Worm (Caenorhabditis elegans) whole organism, L4 larva: ENCODE results near the gene ifa-1.

Source experiments
- D1046.2 ChIP-seq: fragments of 200-800 bp; sonication (Bioruptor generic); IDR thresholded peaks from 2 replicates; pipeline ENCODE4 v1.3.6; 2022; ENCODE audit warnings: missing genetic modification characterization, missing compliant biosample characterization
- F10B5.3 ChIP-seq: sonication (generic microtip); optimal IDR thresholded peaks from 2 replicates; lab custom pipeline; 2016; ENCODE audit warnings: mild to moderate bottlenecking, missing genetic modification characterization, missing compliant biosample characterization
- F44E2.7 ChIP-seq: fragments of 200-800 bp; sonication (Bioruptor generic); IDR thresholded peaks from 2 replicates; pipeline ENCODE4 v2.1.2; 2022; ENCODE audit warnings: missing genetic modification characterization, missing compliant biosample characterization
- F49E8.2 ChIP-seq: sonication (generic microtip); optimal IDR thresholded peaks from 2 replicates; lab custom pipeline; 2016; ENCODE audit warnings: missing compliant biosample characterization, mild to moderate bottlenecking, missing genetic modification characterization, borderline replicate concordance
- T20F7.1 ChIP-seq: fragments of 200-800 bp; sonication (Bioruptor generic); optimal IDR thresholded peaks from 2 replicates; lab custom pipeline; 2018; ENCODE audit warnings: mild to moderate bottlenecking, missing genetic modification characterization, missing compliant biosample characterization
- T26A8.4 ChIP-seq: fragments of 200-800 bp; sonication (Bioruptor generic); IDR thresholded peaks from 2 replicates; pipeline ENCODE4 v1.3.6; 2022; ENCODE audit warnings: missing genetic modification characterization, missing compliant biosample characterization
- Y5F2A.4 ChIP-seq: fragments of 200-800 bp; sonication (Bioruptor generic); optimal IDR thresholded peaks from 2 replicates; lab custom pipeline; 2018; ENCODE audit warnings: mild to moderate bottlenecking, missing genetic modification characterization, missing compliant biosample characterization
- ZK337.2 ChIP-seq: fragments of 200-800 bp; sonication (Bioruptor generic); IDR thresholded peaks from 2 replicates; pipeline ENCODE4 v1.3.6; 2022; ENCODE audit warnings: missing genetic modification reagents, missing genetic modification characterization, missing compliant biosample characterization
- aha-1 ChIP-seq: fragments of 150-350 bp; peaks from one replicate; lab custom pipeline; 2014; ENCODE audit warnings: missing biosample characterization, missing genetic modification characterization
- attf-4 ChIP-seq: sonication (generic microtip); optimal IDR thresholded peaks from 3 replicates; lab custom pipeline; 2017; ENCODE audit warnings: missing biosample characterization, missing genetic modification characterization
- ceh-44 ChIP-seq: fragments of 200-800 bp; sonication (Bioruptor generic); IDR thresholded peaks from 2 replicates; pipeline ENCODE4 v1.3.6; 2022; ENCODE audit warnings: missing genetic modification reagents, missing genetic modification characterization, missing compliant biosample characterization
- ceh-62 ChIP-seq: sonication (generic microtip); optimal IDR thresholded peaks from 2 replicates; lab custom pipeline; 2017; ENCODE audit warnings: missing biosample characterization, missing genetic modification characterization
- ceh-82 ChIP-seq: sonication (generic microtip); optimal IDR thresholded peaks from 2 replicates; lab custom pipeline; 2017; ENCODE audit warnings: missing biosample characterization, missing genetic modification characterization
- daf-19 ChIP-seq: fragments of 200-800 bp; sonication (Bioruptor generic); conservative IDR thresholded peaks from 2 replicates; pipeline ENCODE4 v1.3.6; 2022; ENCODE audit warnings: missing genetic modification characterization, missing compliant biosample characterization
- dmd-6 ChIP-seq: fragments of 200-800 bp; sonication (Bioruptor generic); IDR thresholded peaks from 2 replicates; pipeline ENCODE4 v1.3.6; 2022; ENCODE audit warnings: missing genetic modification reagents, missing genetic modification characterization, missing compliant biosample characterization
- dmd-8 ChIP-seq: fragments of 200-800 bp; sonication (Bioruptor generic); IDR thresholded peaks from 2 replicates; pipeline ENCODE4 v1.3.6; 2022; ENCODE audit warnings: missing genetic modification characterization, missing compliant biosample characterization
- egl-27 ChIP-seq: sonication (generic microtip); optimal IDR thresholded peaks from 3 replicates; lab custom pipeline; 2017; ENCODE audit warnings: missing biosample characterization, missing genetic modification reagents, missing genetic modification characterization
- egl-43 ChIP-seq: fragments of 200-800 bp; sonication (Bioruptor generic); IDR thresholded peaks from 2 replicates; pipeline ENCODE4 v1.3.6; 2022; ENCODE audit warnings: missing genetic modification reagents, missing genetic modification characterization, missing compliant biosample characterization
- fkh-10 ChIP-seq: fragments of 150-350 bp; optimal IDR thresholded peaks from 2 replicates; lab custom pipeline; 2014; ENCODE audit warnings: missing biosample characterization, missing genetic modification reagents, missing genetic modification characterization
- fos-1 ChIP-seq: fragments of 150-350 bp; optimal IDR thresholded peaks from 2 replicates; lab custom pipeline; 2014; ENCODE audit warnings: missing biosample characterization, missing genetic modification characterization
- gei-8 ChIP-seq: fragments of 200-800 bp; sonication (Bioruptor generic); optimal IDR thresholded peaks from 2 replicates; lab custom pipeline; 2018; ENCODE audit warnings: mild to moderate bottlenecking, missing genetic modification characterization, missing compliant biosample characterization
- hif-1 ChIP-seq, 2 experiments: sonication (generic microtip); optimal IDR thresholded peaks; 2 replicates each; lab custom pipeline; 2016 to 2017; ENCODE audit warnings: missing compliant biosample characterization in 2 of 2, missing genetic modification characterization in 2 of 2, missing genetic modification reagents in 2 of 2, missing genotype in 2 of 2, mild to moderate bottlenecking in 1 of 2
- hlh-11 ChIP-seq: fragments of 200-800 bp; sonication (Bioruptor generic); optimal IDR thresholded peaks from 2 replicates; lab custom pipeline; 2018; ENCODE audit warnings: mild to moderate bottlenecking, missing genetic modification characterization, missing compliant biosample characterization
- hlh-30 ChIP-seq: sonication (generic microtip); optimal IDR thresholded peaks from 2 replicates; lab custom pipeline; 2017; ENCODE audit warnings: antibody characterized with exemption, mild to moderate bottlenecking, missing genetic modification characterization, missing compliant biosample characterization; ENCODE audit not compliant: insufficient read depth
- hmg-1.1 ChIP-seq: fragments of 200-800 bp; sonication (Bioruptor generic); IDR thresholded peaks from 2 replicates; pipeline ENCODE4 v1.3.6; 2022; ENCODE audit warnings: missing genetic modification reagents, missing genetic modification characterization, missing compliant biosample characterization
- lim-7 ChIP-seq: fragments of 200-800 bp; sonication (Bioruptor generic); IDR thresholded peaks from 2 replicates; pipeline ENCODE4 v1.3.6; 2022; ENCODE audit warnings: missing genetic modification characterization, missing compliant biosample characterization
- lin-1 ChIP-seq: fragments of 200-800 bp; sonication (Bioruptor generic); IDR thresholded peaks from 2 replicates; pipeline ENCODE4 v1.3.6; 2022; ENCODE audit warnings: missing genetic modification reagents, missing genetic modification characterization, missing compliant biosample characterization
- lin-13 ChIP-seq: fragments of 150-350 bp; optimal IDR thresholded peaks from 2 replicates; lab custom pipeline; 2014; ENCODE audit warnings: missing biosample characterization, missing genetic modification reagents, missing genetic modification characterization
- lin-39 ChIP-seq: fragments of 150-350 bp; optimal IDR thresholded peaks from 2 replicates; lab custom pipeline; 2014; ENCODE audit warnings: missing biosample characterization, missing genetic modification reagents, missing genetic modification characterization
- lir-3 ChIP-seq: sonication (generic microtip); optimal IDR thresholded peaks from 2 replicates; lab custom pipeline; 2016; ENCODE audit warnings: mild to moderate bottlenecking, missing genetic modification characterization, missing compliant biosample characterization
- mdl-1 ChIP-seq, 2 experiments: fragments of 150-350 bp in 1 of 2; sonication (generic microtip) in 1 of 2; optimal IDR thresholded peaks; 2 replicates each; lab custom pipeline; 2014 to 2017; ENCODE audit warnings: missing biosample characterization in 2 of 2, missing genetic modification characterization in 2 of 2
- mes-2 ChIP-seq: sonication (generic microtip); optimal IDR thresholded peaks from 2 replicates; lab custom pipeline; 2016; ENCODE audit warnings: missing genotype, mild to moderate bottlenecking, missing genetic modification characterization, missing compliant biosample characterization; ENCODE audit not compliant: poor library complexity, severe bottlenecking
- nhr-102 ChIP-seq: sonication (generic microtip); optimal IDR thresholded peaks from 2 replicates; lab custom pipeline; 2016; ENCODE audit warnings: mild to moderate bottlenecking, missing genetic modification characterization, moderate library complexity, missing compliant biosample characterization
- nhr-11 ChIP-seq: fragments of 150-350 bp; optimal IDR thresholded peaks from 2 replicates; lab custom pipeline; 2014; ENCODE audit warnings: missing biosample characterization, missing genetic modification characterization
- nhr-237 ChIP-seq: sonication (generic microtip); optimal IDR thresholded peaks from 2 replicates; lab custom pipeline; 2017; ENCODE audit warnings: missing biosample characterization, missing genetic modification characterization
- nhr-41 ChIP-seq: fragments of 200-800 bp; sonication (Bioruptor generic); IDR thresholded peaks from 2 replicates; pipeline ENCODE4 v1.3.6; 2022; ENCODE audit warnings: missing genetic modification reagents, missing genetic modification characterization, missing compliant biosample characterization
- nhr-42 ChIP-seq: fragments of 200-800 bp; sonication (Bioruptor generic); IDR thresholded peaks from 2 replicates; pipeline ENCODE4 v1.3.6; 2022; ENCODE audit warnings: missing genetic modification characterization, missing compliant biosample characterization
- nhr-76 ChIP-seq: fragments of 150-350 bp; optimal IDR thresholded peaks from 2 replicates; lab custom pipeline; 2014; ENCODE audit warnings: missing biosample characterization, missing genetic modification characterization
- pha-4 ChIP-seq, 2 experiments: fragments of 150-350 bp in 1 of 2; fragments of 200-800 bp in 1 of 2; sonication (Bioruptor generic) in 1 of 2; IDR thresholded peaks in 1 of 2; optimal IDR thresholded peaks in 1 of 2; 2 replicates each; pipeline versions ENCODE4 v1.3.6 to Lab custom; 2014 to 2022; ENCODE audit warnings: missing genetic modification characterization in 2 of 2, missing genetic modification reagents in 2 of 2, missing biosample characterization in 1 of 2, missing compliant biosample characterization in 1 of 2
- pqm-1 ChIP-seq: sonication (generic microtip); optimal IDR thresholded peaks from 2 replicates; lab custom pipeline; 2017; ENCODE audit warnings: missing biosample characterization, missing genetic modification characterization
- saeg-2 ChIP-seq: fragments of 200-800 bp; sonication (Bioruptor generic); IDR thresholded peaks from 2 replicates; pipeline ENCODE4 v1.3.6; 2022; ENCODE audit warnings: missing genetic modification reagents, missing genetic modification characterization, missing compliant biosample characterization
- sdz-12 ChIP-seq: fragments of 200-800 bp; sonication (Bioruptor generic); optimal IDR thresholded peaks from 2 replicates; lab custom pipeline; 2018; ENCODE audit warnings: mild to moderate bottlenecking, missing genetic modification characterization, missing compliant biosample characterization
- skn-1 ChIP-seq: fragments of 150-350 bp; optimal IDR thresholded peaks from 2 replicates; lab custom pipeline; 2014; ENCODE audit warnings: missing biosample characterization, missing genetic modification characterization
- snpc-4 ChIP-seq: fragments of 150-350 bp; optimal IDR thresholded peaks from 2 replicates; lab custom pipeline; 2014; ENCODE audit warnings: missing biosample characterization, missing genetic modification characterization
- spr-3 ChIP-seq: fragments of 200-800 bp; sonication (Bioruptor generic); optimal IDR thresholded peaks from 2 replicates; lab custom pipeline; 2018; ENCODE audit warnings: mild to moderate bottlenecking, missing genetic modification characterization, missing compliant biosample characterization
- tra-1 ChIP-seq: fragments of 200-800 bp; sonication (Bioruptor generic); IDR thresholded peaks from 2 replicates; pipeline ENCODE4 v1.3.6; 2022; ENCODE audit warnings: missing genetic modification reagents, missing genetic modification characterization, missing compliant biosample characterization
- unc-62 ChIP-seq, 3 experiments: fragments of 150-350 bp in 1 of 3; sonication (generic microtip); optimal IDR thresholded peaks in 2 of 3; peaks in 1 of 3; 1 replicate in 1 of 3; 2 replicates in 2 of 3; lab custom pipeline; 2014 to 2017; ENCODE audit warnings: missing biosample characterization in 3 of 3, missing genetic modification characterization in 3 of 3, missing genetic modification reagents in 3 of 3, missing genotype in 1 of 3
- zag-1 ChIP-seq: fragments of 150-350 bp; optimal IDR thresholded peaks from 2 replicates; lab custom pipeline; 2014; ENCODE audit warnings: missing biosample characterization, missing genetic modification characterization
- zfp-2 ChIP-seq: sonication (generic microtip); optimal IDR thresholded peaks from 2 replicates; lab custom pipeline; 2016; ENCODE audit warnings: mild to moderate bottlenecking, missing genetic modification characterization, missing compliant biosample characterization
- ztf-11 ChIP-seq: fragments of 150-350 bp; optimal IDR thresholded peaks from 2 replicates; lab custom pipeline; 2014; ENCODE audit warnings: missing biosample characterization, missing genetic modification characterization

Gene ifa-1

DNA sequence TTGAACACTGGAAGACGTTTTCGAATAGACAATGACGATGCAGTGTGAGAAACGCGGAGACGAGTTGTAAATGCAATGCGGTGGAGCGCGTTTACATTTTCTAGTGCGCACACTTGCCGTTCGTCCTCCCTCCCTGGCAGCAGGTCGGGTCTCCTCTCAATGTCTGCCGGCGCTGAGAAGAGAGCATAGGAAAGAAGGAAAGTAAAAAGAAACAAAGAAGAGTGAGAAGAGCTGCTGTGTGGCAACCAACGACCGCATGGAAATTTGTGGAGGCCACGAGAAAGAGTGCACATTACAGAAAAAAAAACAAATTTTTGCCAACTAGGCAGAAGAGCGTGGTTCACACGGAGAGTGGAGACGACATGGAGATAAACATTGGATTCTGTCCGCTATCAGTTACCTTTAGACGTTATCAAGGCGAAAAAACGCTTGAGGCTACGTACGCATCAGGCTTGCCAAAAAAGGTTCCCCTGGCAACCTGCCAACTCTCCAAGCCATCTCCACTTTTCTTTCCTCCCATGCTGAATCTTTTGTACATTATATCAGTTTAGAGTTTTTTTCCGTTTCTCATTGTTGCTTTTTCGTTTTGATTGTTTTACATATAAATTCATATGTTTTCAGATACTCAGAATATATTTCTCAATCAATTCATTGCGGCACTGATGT, 28.8 kb downstream of the ifa-1 start, which contains the start of the genes snrp-40.1 and F08G12.3 (continued):
- no peak for TF ChIP-seq ztf-11
- TF ChIP-seq T26A8.4 (GFP tag; lab: Robert Waterston, UW), result peak; percentile 51; the same call in 1 of the 2 replicates
- TF ChIP-seq F44E2.7, result no peak
- TF ChIP-seq fkh-10 (GFP tag; lab: Kevin White, UChicago), result peak; percentile 90
- TF ChIP-seq zfp-2, result no peak
- TF ChIP-seq sdz-12, result no peak
- TF ChIP-seq tra-1, result peak; percentile 50; the same call in 1 of the 2 replicates
- no peak for TF ChIP-seq fos-1 (tag; lab: Kevin White, UChicago)
- TF ChIP-seq D1046.2 (GFP tag; lab: Robert Waterston, UW), result no peak
- TF ChIP-seq hif-1 (tag; optimal IDR thresholded peaks at IDR 0.05; lab: Kevin White, UChicago), result peak in 1 of 2 experiments; percentile 75
- no peak for TF ChIP-seq dmd-8
- no peak for TF ChIP-seq ceh-82 (tag; lab: Kevin White, UChicago)
- TF ChIP-seq F49E8.2 (tag; lab: Kevin White, UChicago), result no peak
- peak; percentile 92 for TF ChIP-seq hmg-1.1 (GFP tag; lab: Robert Waterston, UW)
- peak; percentile 90 for TF ChIP-seq hlh-30 (tag; lab: Kevin White, UChicago)
- TF ChIP-seq ceh-44 (GFP tag; lab: Robert Waterston, UW), result no peak
- peak; percentile 88 for TF ChIP-seq mes-2
- TF ChIP-seq ZK337.2 (GFP tag; lab: Robert Waterston, UW), result no peak
- no peak for TF ChIP-seq lir-3 (tag; lab: Kevin White, UChicago)
- no peak for TF ChIP-seq nhr-76
- peak; percentile 70 for TF ChIP-seq pqm-1 (tag; lab: Kevin White, UChicago)
- TF ChIP-seq lin-1 (GFP tag; lab: Robert Waterston, UW), result no peak
- no peak for TF ChIP-seq spr-3 (GFP tag; lab: Kevin White, UChicago)
- TF ChIP-seq aha-1 (tag; lab: Kevin White, UChicago), result peak; percentile 99
- peak in 1 of 2 experiments; percentile 81 for TF ChIP-seq unc-62 (GFP tag; optimal IDR thresholded peaks at IDR 0.05 in 1 of 2; lab: Kevin White, UChicago)
- no peak for TF ChIP-seq unc-62 (tag; optimal IDR thresholded peaks at IDR 0.05; lab: Kevin White, UChicago)
- no peak for TF ChIP-seq lim-7 (GFP tag; lab: Robert Waterston, UW)
- no peak for TF ChIP-seq nhr-42 (GFP tag; lab: Robert Waterston, UW)
- no peak for TF ChIP-seq nhr-41 (GFP tag; lab: Robert Waterston, UW)
- no peak for TF ChIP-seq egl-27 (tag; lab: Kevin White, UChicago)
- TF ChIP-seq dmd-6 (GFP tag; lab: Robert Waterston, UW), result peak; percentile 79
- no peak for TF ChIP-seq attf-4
- peak; percentile 59 to 88 for TF ChIP-seq mdl-1 (tag; optimal IDR thresholded peaks at IDR 0.05; lab: Kevin White, UChicago)
- no peak for TF ChIP-seq nhr-237
- no peak for TF ChIP-seq snpc-4 (tag; lab: Kevin White, UChicago)
- no peak for TF ChIP-seq F10B5.3 (tag; lab: Kevin White, UChicago)
- peak; percentile 94 for TF ChIP-seq nhr-11 (tag; lab: Kevin White, UChicago)
- TF ChIP-seq ceh-62, result no peak
- no peak for TF ChIP-seq skn-1 (tag; lab: Kevin White, UChicago)
- no peak for TF ChIP-seq Y5F2A.4 (GFP tag; lab: Kevin White, UChicago)
- TF ChIP-seq lin-13 (GFP tag; lab: Kevin White, UChicago), result peak; percentile 28
- TF ChIP-seq lin-39 (tag; lab: Kevin White, UChicago), result no peak
- TF ChIP-seq daf-19, result no peak
- peak; percentile 14 for TF ChIP-seq T20F7.1 (GFP tag; lab: Kevin White, UChicago)
- no peak for TF ChIP-seq pha-4 (GFP tag; IDR thresholded peaks at IDR 0.05; lab: Robert Waterston, UW)
- TF ChIP-seq pha-4 (tag; optimal IDR thresholded peaks at IDR 0.05; lab: Kevin White, UChicago), result no peak
- TF ChIP-seq zag-1 (tag; lab: Kevin White, UChicago), result no peak
- TF ChIP-seq egl-43 (GFP tag; lab: Robert Waterston, UW), result peak; percentile 73
- no peak for TF ChIP-seq gei-8 (GFP tag; lab: Kevin White, UChicago)
- TF ChIP-seq saeg-2 (GFP tag; lab: Robert Waterston, UW), result no peak
- peak; percentile 28 for TF ChIP-seq nhr-102
- peak; percentile 92 for TF ChIP-seq hlh-11 (tag; lab: Kevin White, UChicago)
